Fruit fly (Drosophila melanogaster) Kc167 (cell line): Measurements from ENCODE around the gene gce.

Experiments used
- Myc ChIP-seq: fragments of >200 bp; optimal IDR thresholded peaks from 2 replicates; lab custom pipeline; 2017; ENCODE audit warnings: missing external identifiers
- Sin3A ChIP-seq: fragments of >200 bp; optimal IDR thresholded peaks from 2 replicates; lab custom pipeline; 2018; ENCODE audit warnings: missing external identifiers
- h ChIP-seq: fragments of >200 bp; optimal IDR thresholded peaks from 3 replicates; lab custom pipeline; 2018; ENCODE audit warnings: missing external identifiers
- insv ChIP-seq: fragments of >200 bp; optimal IDR thresholded peaks from 3 replicates; lab custom pipeline; 2018; ENCODE audit warnings: missing external identifiers
- psq ChIP-seq: fragments of >200 bp; optimal IDR thresholded peaks from 2 replicates; lab custom pipeline; 2017; ENCODE audit warnings: missing external identifiers
- ttk ChIP-seq: sonication (Bioruptor generic); optimal IDR thresholded peaks from 2 replicates; lab custom pipeline; 2017; ENCODE audit warnings: missing external identifiers

The gce gene

dm6 chrX:15320973-15321372 lies 23.4 kb downstream of the gce start:
- TF ChIP-seq h (lab: Kevin White, UChicago), result no peak
- no peak for TF ChIP-seq ttk (lab: Kevin White, UChicago)
- TF ChIP-seq psq (lab: Kevin White, UChicago), result no peak
- TF ChIP-seq Sin3A (lab: Kevin White, UChicago), result no peak
- no peak for TF ChIP-seq insv (lab: Kevin White, UChicago)
- no peak for TF ChIP-seq Myc (lab: Kevin White, UChicago)

DNA sequence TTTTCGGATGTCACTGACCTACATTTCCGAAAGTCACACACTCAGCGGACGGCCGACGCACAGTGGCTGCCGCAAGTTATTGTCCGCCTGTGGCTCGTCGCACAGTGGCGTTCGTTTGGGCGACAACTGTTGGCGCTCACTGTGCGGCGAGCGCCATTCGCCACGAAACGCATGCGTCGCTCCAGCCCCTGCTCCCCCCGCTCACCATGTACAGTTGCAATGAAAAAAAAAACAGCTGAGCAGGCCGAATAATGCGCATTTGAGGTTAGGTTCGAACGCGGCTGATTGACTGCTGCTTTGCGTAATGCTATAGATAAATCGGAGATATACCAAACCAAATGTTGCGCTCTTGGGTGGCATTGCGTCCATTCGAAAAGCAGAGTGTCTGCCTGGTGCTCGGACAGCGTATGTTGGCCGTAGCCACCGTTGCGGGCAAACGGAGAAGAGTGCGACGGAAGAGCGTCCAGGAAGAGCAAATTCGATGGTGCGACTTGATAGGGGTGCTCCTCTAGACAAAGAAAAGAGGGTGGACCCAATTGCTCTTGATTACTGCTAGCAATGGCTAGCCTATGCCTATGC lies 25.8 kb downstream of the gce start:
- no peak for TF ChIP-seq psq (lab: Kevin White, UChicago)
- TF ChIP-seq ttk (lab: Kevin White, UChicago), result no peak
- TF ChIP-seq h (lab: Kevin White, UChicago), result no peak
- TF ChIP-seq insv (lab: Kevin White, UChicago), result no peak
- TF ChIP-seq Myc (lab: Kevin White, UChicago), result no peak
- no peak for TF ChIP-seq Sin3A (lab: Kevin White, UChicago)

DNA sequence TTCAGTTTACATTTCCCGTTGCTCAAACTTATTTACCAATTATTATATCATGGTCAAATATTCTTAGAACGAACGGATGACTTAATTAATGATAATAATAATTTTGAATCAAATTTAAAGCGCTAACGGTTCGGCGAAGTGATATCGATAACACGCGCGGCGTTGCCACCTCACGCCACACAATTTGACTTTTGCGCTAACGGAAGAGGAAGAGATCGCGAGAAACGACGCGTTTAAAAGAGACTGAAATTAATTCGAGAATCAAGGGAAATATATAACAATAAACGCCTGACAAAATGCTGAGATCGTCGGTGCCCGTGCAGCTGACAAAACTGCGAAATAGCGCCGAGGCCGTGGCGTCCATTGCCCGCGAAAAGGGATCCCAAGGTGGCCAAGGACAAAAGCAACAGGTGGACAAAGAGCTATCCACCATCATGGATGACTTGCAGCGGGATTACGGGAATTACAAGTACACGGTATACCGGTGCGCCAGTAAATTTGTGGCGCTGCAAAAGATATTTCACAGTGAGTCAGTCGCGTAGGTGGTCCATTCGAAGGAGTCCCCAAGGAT lies 30.7 kb downstream of the gce start, which contains the start of gene dah:
Gene dah (plus strand): TSS at position 195 of the 571 bp plus-strand sequence.
- TF ChIP-seq h (lab: Kevin White, UChicago) (no peak), psq (lab: Kevin White, UChicago) (no peak), Myc (lab: Kevin White, UChicago) (no peak), ttk (lab: Kevin White, UChicago) (no peak), Sin3A (lab: Kevin White, UChicago) (no peak), insv (lab: Kevin White, UChicago) (no peak)

- TF ChIP-seq ttk (lab: Kevin White, UChicago) (no peak), Myc (lab: Kevin White, UChicago) (no peak), psq (lab: Kevin White, UChicago) (no peak), insv (lab: Kevin White, UChicago) (no peak), Sin3A (lab: Kevin White, UChicago) (no peak), h (lab: Kevin White, UChicago) (no peak)
These were observed 35.7 kb downstream of the gce start, which contains the start of the genes CG9114 and HDAC6 for dm6 chrX:15333066-15333874. Gene CG9114 (minus strand): TSS chrX:15333154. Gene HDAC6 (plus strand): TSS chrX:15333310.

dm6 chrX:15334999-15335398 lies 37.4 kb downstream of the gce start:
- TF ChIP-seq Sin3A (lab: Kevin White, UChicago), result no peak
- no peak for TF ChIP-seq psq (lab: Kevin White, UChicago)
- TF ChIP-seq h (lab: Kevin White, UChicago), result no peak
- no peak for TF ChIP-seq Myc (lab: Kevin White, UChicago)
- TF ChIP-seq insv (lab: Kevin White, UChicago), result no peak
- no peak for TF ChIP-seq ttk (lab: Kevin White, UChicago)

dm6 chrX:15335845-15336453 lies 38.4 kb downstream of the gce start:
- no peak for TF ChIP-seq ttk (lab: Kevin White, UChicago)
- no peak for TF ChIP-seq h (lab: Kevin White, UChicago)
- no peak for TF ChIP-seq Myc (lab: Kevin White, UChicago)
- TF ChIP-seq psq (lab: Kevin White, UChicago), result no peak
- TF ChIP-seq Sin3A (lab: Kevin White, UChicago), result no peak
- TF ChIP-seq insv (lab: Kevin White, UChicago), result no peak

DNA sequence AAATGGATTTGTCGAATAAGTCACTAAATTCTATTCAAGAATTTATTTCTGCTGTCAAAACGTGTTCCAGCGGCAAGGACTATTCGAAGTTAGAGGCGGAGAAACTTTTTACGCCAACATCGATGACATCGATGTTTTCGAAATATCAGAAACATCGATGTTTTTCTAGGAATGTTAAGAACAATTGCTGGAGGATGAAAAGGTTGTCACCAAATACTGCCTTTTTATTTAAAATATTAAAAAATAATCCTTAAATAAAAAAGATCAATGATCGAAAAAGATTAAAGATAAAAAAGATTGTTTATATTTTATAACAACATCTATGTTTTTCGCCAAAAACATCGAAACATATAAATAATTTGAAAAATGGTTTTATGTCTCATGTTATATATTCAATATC lies 44.5 kb downstream of the gce start, which contains the start of gene CG9123:
Gene CG9123 (minus strand): TSS at position 101 of the 400 bp plus-strand sequence.
- TF ChIP-seq psq (lab: Kevin White, UChicago), result no peak
- TF ChIP-seq ttk (lab: Kevin White, UChicago), result no peak
- TF ChIP-seq Sin3A (lab: Kevin White, UChicago), result no peak
- TF ChIP-seq h (lab: Kevin White, UChicago), result no peak
- TF ChIP-seq Myc (lab: Kevin White, UChicago), result no peak
- TF ChIP-seq insv (lab: Kevin White, UChicago), result no peak

DNA sequence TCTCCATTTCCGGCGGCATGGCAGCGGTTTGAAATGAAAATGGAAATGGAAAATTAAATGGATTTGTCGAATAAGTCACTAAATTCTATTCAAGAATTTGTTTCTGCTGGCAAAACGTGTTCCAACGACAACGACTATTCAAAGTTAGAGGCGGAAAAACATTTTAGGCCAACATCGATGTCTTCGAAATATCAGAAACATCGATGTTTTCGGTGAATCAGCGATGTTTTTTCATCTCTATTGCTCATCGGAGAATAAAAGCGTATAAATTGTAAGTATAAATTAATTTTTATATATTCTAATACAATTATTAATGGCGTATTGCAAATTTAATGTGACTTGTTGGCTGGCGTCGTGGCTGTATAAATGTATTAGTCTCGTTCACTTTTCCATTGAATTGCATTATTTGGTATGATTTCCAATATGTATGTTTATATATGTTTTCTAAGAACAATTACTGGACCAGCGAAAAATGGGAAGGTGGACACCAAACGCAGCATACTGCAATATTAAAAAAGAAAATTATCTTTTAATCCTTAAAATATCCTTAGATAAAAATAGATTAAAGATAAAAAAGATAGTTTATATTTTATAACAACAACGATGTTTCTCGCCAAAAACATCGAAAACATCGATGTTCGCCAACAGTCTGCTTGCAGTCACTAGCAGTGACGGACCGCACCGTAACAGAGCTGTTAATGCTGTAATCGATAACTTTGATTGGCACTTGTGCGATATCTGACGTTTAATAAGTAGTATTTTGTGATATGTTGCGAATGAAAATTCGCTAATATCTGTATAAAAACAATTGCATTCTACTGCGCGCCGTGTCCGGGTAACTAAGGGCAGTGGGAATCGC lies 47.1 kb downstream of the gce start, which contains the start of the genes CG12608 and Prp5:
Gene CG12608 (minus strand): TSS at position 153 of the 859 bp plus-strand sequence.
Gene Prp5 (plus strand): TSS at position 697 of the 859 bp plus-strand sequence.
- TF ChIP-seq ttk (lab: Kevin White, UChicago) (no peak), Sin3A (lab: Kevin White, UChicago) (no peak), psq (lab: Kevin White, UChicago) (no peak), insv (lab: Kevin White, UChicago) (no peak), Myc (lab: Kevin White, UChicago) (no peak), h (lab: Kevin White, UChicago) (no peak)

- TF ChIP-seq h (lab: Kevin White, UChicago) (no peak), ttk (lab: Kevin White, UChicago) (no peak), Myc (lab: Kevin White, UChicago) (no peak), insv (lab: Kevin White, UChicago) (no peak), psq (lab: Kevin White, UChicago) (no peak)
These were observed 55.1 kb downstream of the gce start for dm6 chrX:15352692-15353091.
